Worm (Caenorhabditis elegans) whole organism, young adult: Measurements from ENCODE around the gene tbx-43.

ENCODE experiments used
- F22D6.2 ChIP-seq: sonication (generic microtip); optimal IDR thresholded peaks from 2 replicates; lab custom pipeline; 2016; ENCODE audit warnings: mild to moderate bottlenecking, missing genetic modification characterization, missing compliant biosample characterization
- ama-1 ChIP-seq, 3 experiments: fragments of 150-350 bp in 1 of 3; sonication (generic microtip) in 2 of 3; optimal IDR thresholded peaks; 2 replicates each; lab custom pipeline; 2014 to 2018; ENCODE audit warnings: missing biosample characterization in 2 of 3, missing genetic modification characterization in 2 of 3, missing genetic modification reagents in 2 of 3
- hlh-26 ChIP-seq: fragments of 200-800 bp; sonication (Bioruptor generic); conservative IDR thresholded peaks from 2 replicates; pipeline ENCODE4 v1.3.6; 2022; ENCODE audit warnings: missing genetic modification reagents, missing genetic modification characterization, missing compliant biosample characterization
- nfya-1 ChIP-seq: sonication (generic microtip); optimal IDR thresholded peaks from 2 replicates; lab custom pipeline; 2017; ENCODE audit warnings: antibody characterized with exemption, missing compliant biosample characterization, missing genetic modification characterization, borderline replicate concordance; ENCODE audit not compliant: insufficient read depth
- nfya-2 ChIP-seq: fragments of 200-800 bp; sonication (Bioruptor generic); IDR thresholded peaks from 2 replicates; pipeline ENCODE4 v1.3.6; 2022; ENCODE audit warnings: missing genetic modification reagents, missing genetic modification characterization, missing compliant biosample characterization
- pha-4 ChIP-seq: fragments of 150-350 bp; sonication (generic microtip); optimal IDR thresholded peaks from 2 replicates; lab custom pipeline; 2014; ENCODE audit warnings: missing biosample characterization, missing genetic modification reagents, missing genetic modification characterization
- ztf-22 ChIP-seq: fragments of 200-800 bp; sonication (Bioruptor generic); optimal IDR thresholded peaks from 2 replicates; lab custom pipeline; 2018; ENCODE audit warnings: mild to moderate bottlenecking, missing genetic modification characterization, moderate library complexity, missing compliant biosample characterization

DNA sequence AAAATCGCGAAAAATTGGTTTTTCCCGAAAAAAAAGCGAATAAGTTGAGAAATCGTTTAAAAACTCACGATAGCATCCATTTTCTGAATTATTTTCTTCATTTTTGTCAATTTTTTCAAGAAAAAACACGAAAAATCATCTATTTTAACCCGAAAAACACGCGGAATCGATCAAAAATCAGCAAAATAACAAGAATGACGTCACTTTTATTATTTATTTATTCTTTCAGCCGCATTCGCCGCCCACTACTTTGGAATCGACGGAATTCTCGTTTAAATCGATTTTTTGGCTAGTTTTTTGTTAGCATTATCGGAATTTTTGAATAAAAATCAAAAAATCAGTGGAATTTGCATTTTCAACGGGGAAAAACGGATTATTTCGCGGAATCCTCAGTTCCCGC is 8.1 kb upstream of the tbx-43 start, which contains the start of gene Y39A3CL.4:
- TF ChIP-seq nfya-2 (GFP tag; lab: Robert Waterston, UW) (no peak), F22D6.2 (tag; lab: Kevin White, UChicago) (no peak), ztf-22 (GFP tag; lab: Kevin White, UChicago) (no peak), hlh-26 (no peak), nfya-1 (tag; lab: Kevin White, UChicago) (no peak), ama-1 (optimal IDR thresholded peaks at IDR 0.05; lab: Kevin White, UChicago) (no peak), ama-1 (GFP tag; optimal IDR thresholded peaks at IDR 0.05; lab: Kevin White, UChicago) (no peak), pha-4 (no peak)
